Worm (Caenorhabditis elegans) whole organism, midembryonic: ENCODE results near the gene grl-10.

Experiments
- T22C8.4 ChIP-seq: fragments of 200-800 bp; sonication (Bioruptor generic); IDR thresholded peaks from 2 replicates; pipeline ENCODE4 v1.3.6; 2022; ENCODE audit warnings: missing genetic modification characterization, missing compliant biosample characterization
- cog-1 ChIP-seq: sonication (generic microtip); optimal IDR thresholded peaks from 2 replicates; lab custom pipeline; 2016; ENCODE audit warnings: missing genetic modification characterization, missing compliant biosample characterization
- flt-1 ChIP-seq: fragments of 200-800 bp; sonication (Bioruptor generic); IDR thresholded peaks from 2 replicates; pipeline ENCODE4 v1.3.6; 2022; ENCODE audit warnings: missing genetic modification characterization, missing compliant biosample characterization
- klf-2 ChIP-seq: fragments of 200-800 bp; sonication (Bioruptor generic); conservative IDR thresholded peaks from 2 replicates; pipeline ENCODE4 v1.3.6; 2022; ENCODE audit warnings: missing genetic modification reagents, missing genetic modification characterization, missing compliant biosample characterization
- med-1 ChIP-seq: sonication (generic microtip); optimal IDR thresholded peaks from 2 replicates; lab custom pipeline; 2017; ENCODE audit warnings: missing genetic modification characterization, mild to moderate bottlenecking, missing compliant biosample characterization, antibody characterized with exemption, missing genetic modification reagents; ENCODE audit not compliant: insufficient read depth
- ref-1 ChIP-seq: fragments of 200-800 bp; sonication (Bioruptor generic); conservative IDR thresholded peaks from 2 replicates; pipeline ENCODE4 v1.3.6; 2022; ENCODE audit warnings: missing genetic modification reagents, missing genetic modification characterization, missing compliant biosample characterization
- tab-1 ChIP-seq: fragments of 200-800 bp; sonication (Bioruptor generic); IDR thresholded peaks from 2 replicates; pipeline ENCODE4 v1.3.6; 2022; ENCODE audit warnings: missing genetic modification characterization, missing compliant biosample characterization
- ztf-23 ChIP-seq: fragments of 200-800 bp; sonication (Bioruptor generic); IDR thresholded peaks from 2 replicates; pipeline ENCODE4 v1.3.6; 2022; ENCODE audit warnings: missing genetic modification reagents, missing genetic modification characterization, missing compliant biosample characterization
- ztf-29 ChIP-seq: fragments of 200-800 bp; sonication (Bioruptor generic); IDR thresholded peaks from 2 replicates; pipeline ENCODE4 v1.3.6; 2022; ENCODE audit warnings: missing genetic modification reagents, missing genetic modification characterization, missing compliant biosample characterization

The grl-10 gene

ce11 chrV:7785117-7785516 lies 10.8 kb downstream of the grl-10 start, which contains the start of gene C26F1.1:
Gene C26F1.1, plus strand, starts transcription at chrV:7785417.
- TF ChIP-seq tab-1 (GFP tag; lab: Robert Waterston, UW) (no peak), klf-2 (GFP tag; lab: Robert Waterston, UW) (no peak), ztf-29 (no peak), ztf-23 (no peak), cog-1 (tag; lab: Kevin White, UChicago) (no peak)

- no peak for TF ChIP-seq ztf-23
- no peak for TF ChIP-seq med-1
- no peak for TF ChIP-seq cog-1 (tag; lab: Kevin White, UChicago)
- no peak for TF ChIP-seq klf-2 (GFP tag; lab: Robert Waterston, UW)
Observed at ce11 chrV:7785885-7786284, 11.5 kb downstream of the grl-10 start.

- TF ChIP-seq T22C8.4 (GFP tag; lab: Robert Waterston, UW) = no peak
- no peak for TF ChIP-seq cog-1 (tag; lab: Kevin White, UChicago)
- TF ChIP-seq klf-2 (GFP tag; lab: Robert Waterston, UW) = no peak
- no peak for TF ChIP-seq ztf-23
- TF ChIP-seq flt-1 (GFP tag; lab: Robert Waterston, UW) = no peak
- no peak for TF ChIP-seq tab-1 (GFP tag; lab: Robert Waterston, UW)
- no peak for TF ChIP-seq ref-1
- TF ChIP-seq ztf-29 = no peak
- TF ChIP-seq med-1 = no peak
Observed at ce11 chrV:7786639-7787038, 12.3 kb downstream of the grl-10 start.

- TF ChIP-seq flt-1 (GFP tag; lab: Robert Waterston, UW) = no peak
- no peak for TF ChIP-seq ztf-23
- no peak for TF ChIP-seq med-1
- TF ChIP-seq ztf-29 = no peak
- no peak for TF ChIP-seq cog-1 (tag; lab: Kevin White, UChicago)
- no peak for TF ChIP-seq tab-1 (GFP tag; lab: Robert Waterston, UW)
- no peak for TF ChIP-seq ref-1
- TF ChIP-seq klf-2 (GFP tag; lab: Robert Waterston, UW) = no peak
Observed at ce11 chrV:7793067-7793466, 18.7 kb downstream of the grl-10 start, which contains the start of gene flp-21. Gene flp-21, plus strand, starts transcription at chrV:7793367.

ce11 chrV:7798079-7798478 lies 23.7 kb downstream of the grl-10 start, which contains the start of gene ZK742.7:
Gene ZK742.7, plus strand, starts transcription at chrV:7798379.
- TF ChIP-seq klf-2 (GFP tag; lab: Robert Waterston, UW) = no peak
- no peak for TF ChIP-seq cog-1 (tag; lab: Kevin White, UChicago)
- TF ChIP-seq med-1 = no peak
- TF ChIP-seq T22C8.4 (GFP tag; lab: Robert Waterston, UW) = no peak
- no peak for TF ChIP-seq flt-1 (GFP tag; lab: Robert Waterston, UW)
- no peak for TF ChIP-seq ztf-23

- TF ChIP-seq T22C8.4 (GFP tag; lab: Robert Waterston, UW) (no peak), ztf-29 (no peak), cog-1 (tag; lab: Kevin White, UChicago) (no peak), tab-1 (GFP tag; lab: Robert Waterston, UW) (no peak), ztf-23 (no peak), med-1 (no peak), ref-1 (no peak), klf-2 (GFP tag; lab: Robert Waterston, UW) (no peak), flt-1 (GFP tag; lab: Robert Waterston, UW) (no peak)
Observed at ce11 chrV:7803563-7803962, 29.2 kb downstream of the grl-10 start.

- TF ChIP-seq ztf-23 (no peak), T22C8.4 (GFP tag; lab: Robert Waterston, UW) (0 out of 2 replicates have a peak, but pooled peaks have one; percentile 33)
Observed at ce11 chrV:7804064-7804800, 29.9 kb downstream of the grl-10 start, which contains the start of gene uvs-1. Gene uvs-1, minus strand, starts transcription at chrV:7804208.

- 0 out of 2 replicates have a peak, but pooled peaks have one; percentile 23 for TF ChIP-seq flt-1 (GFP tag; lab: Robert Waterston, UW)
- TF ChIP-seq T22C8.4 (GFP tag; lab: Robert Waterston, UW) = no peak
- TF ChIP-seq klf-2 (GFP tag; lab: Robert Waterston, UW) = no peak
- no peak for TF ChIP-seq ztf-23
Observed at ce11 chrV:7804801-7805163, 30.4 kb downstream of the grl-10 start, which contains the start of gene xpo-1. Gene xpo-1, plus strand, starts transcription at chrV:7805064.

ce11 chrV:7806629-7807028 lies 32.3 kb downstream of the grl-10 start:
- TF ChIP-seq T22C8.4 (GFP tag; lab: Robert Waterston, UW) = no peak
- TF ChIP-seq ztf-29 = no peak
- TF ChIP-seq klf-2 (GFP tag; lab: Robert Waterston, UW) = no peak
- no peak for TF ChIP-seq med-1
- no peak for TF ChIP-seq cog-1 (tag; lab: Kevin White, UChicago)
- TF ChIP-seq ref-1 = no peak
- no peak for TF ChIP-seq tab-1 (GFP tag; lab: Robert Waterston, UW)
- TF ChIP-seq ztf-23 = no peak
- no peak for TF ChIP-seq flt-1 (GFP tag; lab: Robert Waterston, UW)

ce11 chrV:7808444-7808843 lies 34.1 kb downstream of the grl-10 start:
- TF ChIP-seq klf-2 (GFP tag; lab: Robert Waterston, UW) (no peak), ztf-23 (no peak), cog-1 (tag; lab: Kevin White, UChicago) (no peak), med-1 (no peak), tab-1 (GFP tag; lab: Robert Waterston, UW) (no peak), ztf-29 (no peak), T22C8.4 (GFP tag; lab: Robert Waterston, UW) (no peak), flt-1 (GFP tag; lab: Robert Waterston, UW) (no peak), ref-1 (no peak)
